Fruit fly (Drosophila melanogaster) Kc167 (cell line): ENCODE measurements around the gene CG10973.

Experiments
- h ChIP-seq: fragments of >200 bp; optimal IDR thresholded peaks from 3 replicates; lab custom pipeline; 2018; ENCODE audit warnings: missing external identifiers
- psq ChIP-seq: fragments of >200 bp; optimal IDR thresholded peaks from 2 replicates; lab custom pipeline; 2017; ENCODE audit warnings: missing external identifiers
- ttk ChIP-seq: sonication (Bioruptor generic); optimal IDR thresholded peaks from 2 replicates; lab custom pipeline; 2017; ENCODE audit warnings: missing external identifiers

- no peak for TF ChIP-seq h (lab: Kevin White, UChicago)
- TF ChIP-seq ttk (lab: Kevin White, UChicago) = no peak
- no peak for TF ChIP-seq psq (lab: Kevin White, UChicago)
Measured at dm6 chr3L:12791679-12792229, 37.2 kb upstream of the CG10973 start.
